Worm (Caenorhabditis elegans) whole organism, young adult: ENCODE data around the gene C18B2.5.

Source experiments
- F22D6.2 ChIP-seq: sonication (generic microtip); optimal IDR thresholded peaks from 2 replicates; lab custom pipeline; 2016; ENCODE audit warnings: mild to moderate bottlenecking, missing genetic modification characterization, missing compliant biosample characterization
- ama-1 ChIP-seq, 3 experiments: fragments of 150-350 bp in 1 of 3; sonication (generic microtip) in 2 of 3; optimal IDR thresholded peaks; 2 replicates each; lab custom pipeline; 2014 to 2018; ENCODE audit warnings: missing biosample characterization in 2 of 3, missing genetic modification characterization in 2 of 3, missing genetic modification reagents in 2 of 3
- ets-4 ChIP-seq: fragments of 200-800 bp; sonication (Bioruptor generic); optimal IDR thresholded peaks from 2 replicates; lab custom pipeline; 2018; ENCODE audit warnings: mild to moderate bottlenecking, missing genetic modification characterization, missing compliant biosample characterization
- tbx-9 ChIP-seq: sonication (generic microtip); optimal IDR thresholded peaks from 2 replicates; lab custom pipeline; 2016; ENCODE audit warnings: borderline replicate concordance, missing genetic modification characterization, inconsistent platforms, missing compliant biosample characterization
- tlf-1 ChIP-seq: fragments of 200-800 bp; sonication (Bioruptor generic); optimal IDR thresholded peaks from 2 replicates; lab custom pipeline; 2018; ENCODE audit warnings: mild to moderate bottlenecking, missing genetic modification characterization, missing compliant biosample characterization

- TF ChIP-seq F22D6.2 (tag; lab: Kevin White, UChicago) = no peak
- TF ChIP-seq tlf-1 (GFP tag; lab: Kevin White, UChicago) = no peak
- no peak for TF ChIP-seq ets-4 (GFP tag; lab: Kevin White, UChicago)
- TF ChIP-seq ama-1 (optimal IDR thresholded peaks at IDR 0.05; lab: Kevin White, UChicago) = no peak
- TF ChIP-seq ama-1 (GFP tag; optimal IDR thresholded peaks at IDR 0.05; lab: Kevin White, UChicago) = no peak
- TF ChIP-seq tbx-9 (tag; lab: Kevin White, UChicago) = no peak
Observed at ce11 chrX:3613665-3614064, 2.8 kb upstream of the C18B2.5 start.
